Fruit fly (Drosophila melanogaster): Measurements from ENCODE around the gene Nnk.
A peak's percentile ranks its signal among the peaks of the same experiment; 100 is the strongest.

The Nnk gene

dm6 chr3R:17818803-17819202, 13.8 kb upstream of the Nnk start (continued):
- TF ChIP-seq CG30431 (GFP tag; optimal IDR thresholded peaks at IDR 0.05) (no peak), CG12104 (GFP tag; optimal IDR thresholded peaks at IDR 0.05) (no peak), sc (optimal IDR thresholded peaks at IDR 0.05) (no peak), sc (GFP tag; optimal IDR thresholded peaks at IDR 0.05) (no peak), CG3407 (GFP tag; optimal IDR thresholded peaks at IDR 0.05) (no peak), gce (GFP tag; IDR thresholded peaks at IDR 0.05) (no peak), CG34376 (GFP tag; optimal IDR thresholded peaks at IDR 0.05) (no peak), NC2α (GFP tag; optimal IDR thresholded peaks at IDR 0.05) (no peak), CG11723 (GFP tag; optimal IDR thresholded peaks at IDR 0.05) (no peak), Stat92E (GFP tag; optimal IDR thresholded peaks at IDR 0.05) (no peak), CG4707 (GFP tag; optimal IDR thresholded peaks at IDR 0.05) (no peak), nerfin-2 (GFP tag; IDR thresholded peaks at IDR 0.05; ENCODE audit: partially characterized antibody) (no peak), HmgD (GFP tag; optimal IDR thresholded peaks at IDR 0.05) (no peak), CG7556 (GFP tag; optimal IDR thresholded peaks at IDR 0.05) (peak; percentile 41), emc (GFP tag; optimal IDR thresholded peaks at IDR 0.05) (no peak)

DNA sequence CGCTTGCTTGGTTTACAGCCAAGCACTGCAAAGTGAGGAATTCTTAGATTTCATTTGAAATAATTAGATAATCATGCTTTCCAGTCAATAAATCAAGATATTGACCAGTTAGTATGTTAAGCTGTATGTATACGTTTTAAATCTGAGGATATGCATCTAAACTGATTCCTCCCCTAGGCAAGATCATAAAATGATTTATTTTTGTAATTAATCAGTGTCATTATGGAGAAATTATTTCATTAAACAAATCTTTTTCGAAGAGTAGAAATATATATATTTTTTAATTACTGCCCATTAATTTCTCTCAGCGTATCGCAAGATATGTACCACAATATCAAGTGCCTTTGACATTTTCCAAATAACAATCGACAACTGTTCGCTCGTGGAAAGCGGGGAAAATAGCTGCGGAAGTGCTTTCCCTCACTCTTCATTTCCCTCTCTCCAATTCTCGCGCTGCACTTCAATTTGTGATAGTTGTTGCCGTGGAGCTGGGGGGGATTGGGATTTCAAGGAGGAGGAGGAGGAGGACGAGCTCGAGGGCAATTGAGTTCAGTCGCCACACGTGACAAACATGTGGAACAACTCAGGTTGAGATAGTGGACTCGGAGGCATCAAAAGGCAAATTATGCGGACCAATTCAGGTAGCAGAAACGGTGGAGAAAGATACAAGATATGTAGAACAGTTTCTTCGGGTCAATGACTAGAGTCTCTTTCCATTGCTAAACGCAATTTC, 9.3 kb upstream of the Nnk start:
- TF ChIP-seq tgo (GFP tag; IDR thresholded peaks at IDR 0.05) (no peak), tx (GFP tag; optimal IDR thresholded peaks at IDR 0.05) (no peak), CG14667 (GFP tag; IDR thresholded peaks at IDR 0.05) (no peak), Abd-B (GFP tag; optimal IDR thresholded peaks at IDR 0.05) (no peak), Optix (GFP tag; IDR thresholded peaks at IDR 0.05) (no peak), sd (tag; optimal IDR thresholded peaks at IDR 0.05) (no peak), croc (GFP tag; conservative IDR thresholded peaks at IDR 0.05) (no peak), slbo (GFP tag; IDR thresholded peaks at IDR 0.05) (no peak), Vsx1 (GFP tag; optimal IDR thresholded peaks at IDR 0.05) (no peak), CG8359 (GFP tag; optimal IDR thresholded peaks at IDR 0.05; ENCODE audit: borderline replicate concordance) (no peak), D19B (GFP tag; optimal IDR thresholded peaks at IDR 0.05) (no peak), CG8388 (GFP tag; optimal IDR thresholded peaks at IDR 0.05) (no peak), ATbp (GFP tag; optimal IDR thresholded peaks at IDR 0.05) (no peak), al (GFP tag; IDR thresholded peaks at IDR 0.05) (no peak), CG4282 (GFP tag; optimal IDR thresholded peaks at IDR 0.05) (no peak), Dbx (GFP tag; IDR thresholded peaks at IDR 0.05) (no peak), pfk (GFP tag; optimal IDR thresholded peaks at IDR 0.05) (no peak), crol (GFP tag; IDR thresholded peaks at IDR 0.05) (peak; percentile 52), dmrt99B (tag; optimal IDR thresholded peaks at IDR 0.05) (no peak), mirr (GFP tag; optimal IDR thresholded peaks at IDR 0.05) (no peak), vfl (GFP tag; optimal IDR thresholded peaks at IDR 0.05) (no peak), ac (GFP tag; optimal IDR thresholded peaks at IDR 0.05) (no peak), Ssrp (tag; optimal IDR thresholded peaks at IDR 0.05) (no peak), CG4328 (GFP tag; optimal IDR thresholded peaks at IDR 0.05) (no peak), jumu (GFP tag; optimal IDR thresholded peaks at IDR 0.05) (no peak), CG18619 (GFP tag; optimal IDR thresholded peaks at IDR 0.05) (no peak), E2f2 (GFP tag; IDR thresholded peaks at IDR 0.05) (no peak), CG10147 (GFP tag; optimal IDR thresholded peaks at IDR 0.05) (no peak), CG8924 (tag; optimal IDR thresholded peaks at IDR 0.05) (no peak), run (tag; optimal IDR thresholded peaks at IDR 0.05) (no peak), CG14441 (GFP tag; IDR thresholded peaks at IDR 0.05) (no peak), bigmax (GFP tag; optimal IDR thresholded peaks at IDR 0.05) (no peak), CG10321 (GFP tag; IDR thresholded peaks at IDR 0.05) (no peak), eve (GFP tag; optimal IDR thresholded peaks at IDR 0.05) (no peak), CG2712 (tag; optimal IDR thresholded peaks at IDR 0.05) (peak; percentile 66), CG2889 (GFP tag; IDR thresholded peaks at IDR 0.05) (no peak)
